Worm (Caenorhabditis elegans): Measurements from ENCODE around the gene clh-4.

clh-4 gene

ce11 chrX:4120935-4121334 lies 20.6 kb upstream of the clh-4 start, which contains the start of gene F09F9.3:
Gene F09F9.3 (minus strand): TSS chrX:4121035.
- TF ChIP-seq nhr-76 (tag; optimal IDR thresholded peaks at IDR 0.05): no peak
- TF ChIP-seq efl-1 (optimal IDR thresholded peaks at IDR 0.05): no peak
- TF ChIP-seq efl-1 (GFP tag; optimal IDR thresholded peaks at IDR 0.05 in 1 of 2): no peak
- TF ChIP-seq fkh-4 (tag; optimal IDR thresholded peaks at IDR 0.05; ENCODE audit: borderline replicate concordance): no peak
- TF ChIP-seq sup-37 (GFP tag; optimal IDR thresholded peaks at IDR 0.05): no peak
- no peak for TF ChIP-seq ets-5 (GFP tag; IDR thresholded peaks at IDR 0.05)
- TF ChIP-seq mdl-1 (tag; optimal IDR thresholded peaks at IDR 0.05): no peak
- no peak for TF ChIP-seq lin-39 (tag; optimal IDR thresholded peaks at IDR 0.05)
- TF ChIP-seq fkh-8 (tag; optimal IDR thresholded peaks at IDR 0.05): no peak

- no peak for TF ChIP-seq nhr-11 (tag; optimal IDR thresholded peaks at IDR 0.05)
- no peak for TF ChIP-seq C34B4.2 (tag; optimal IDR thresholded peaks at IDR 0.05)
- TF ChIP-seq fkh-10 (GFP tag; optimal IDR thresholded peaks at IDR 0.05): no peak
- TF ChIP-seq nhr-28 (tag; optimal IDR thresholded peaks at IDR 0.05): no peak
- no peak for TF ChIP-seq xbp-1 (tag; optimal IDR thresholded peaks at IDR 0.05)
- TF ChIP-seq zag-1 (tag; optimal IDR thresholded peaks at IDR 0.05): no peak
- TF ChIP-seq rnt-1 (tag; optimal IDR thresholded peaks at IDR 0.05): no peak
- TF ChIP-seq Y116A8C.19 (tag; optimal IDR thresholded peaks at IDR 0.05; ENCODE audit: borderline replicate concordance): no peak
- TF ChIP-seq snu-23 (GFP tag; optimal IDR thresholded peaks at IDR 0.05): no peak
- TF ChIP-seq ceh-63 (GFP tag; optimal IDR thresholded peaks at IDR 0.05): no peak
- TF ChIP-seq unc-30 (tag; optimal IDR thresholded peaks at IDR 0.05): no peak
- TF ChIP-seq pag-3 (tag; optimal IDR thresholded peaks at IDR 0.05; ENCODE audit: borderline replicate concordance, insufficient read depth): no peak
- TF ChIP-seq nhr-85 (tag): no peak
- TF ChIP-seq mab-9 (GFP tag; IDR thresholded peaks at IDR 0.05): no peak
- no peak for TF ChIP-seq skn-1 (tag; optimal IDR thresholded peaks at IDR 0.05)
- no peak for TF ChIP-seq sox-4 (tag; optimal IDR thresholded peaks at IDR 0.05)
- TF ChIP-seq pqm-1 (tag; optimal IDR thresholded peaks at IDR 0.05): no peak
- no peak for TF ChIP-seq unc-86 (tag; optimal IDR thresholded peaks at IDR 0.05)
- TF ChIP-seq C04F5.9 (tag; optimal IDR thresholded peaks at IDR 0.05): no peak
These were observed 17.3 kb upstream of the clh-4 start, which contains the start of gene F09F9.5 for ce11 chrX:4117626-4118025. Gene F09F9.5 (plus strand): TSS chrX:4117926.

- TF ChIP-seq efl-1 (optimal IDR thresholded peaks at IDR 0.05) (no peak), efl-1 (GFP tag; optimal IDR thresholded peaks at IDR 0.05 in 1 of 2) (peak in 1 of 2 experiments; percentile 55), snpc-4 (tag; optimal IDR thresholded peaks at IDR 0.05) (no peak)
These were observed 14.7 kb upstream of the clh-4 start, which contains the start of gene F09F9.1 for ce11 chrX:4115026-4115425. Gene F09F9.1 (plus strand): TSS chrX:4115326.

- peak; percentile 76 for TF ChIP-seq blmp-1 (tag; optimal IDR thresholded peaks at IDR 0.05)
- no peak for TF ChIP-seq rnt-1 (tag; optimal IDR thresholded peaks at IDR 0.05)
- TF ChIP-seq lin-14 (GFP tag; optimal IDR thresholded peaks at IDR 0.05): no peak
These were observed 11.0 kb upstream of the clh-4 start, which contains the start of gene F09F9.2 for ce11 chrX:4111416-4111815. Gene F09F9.2 (minus strand): TSS chrX:4111440.

ce11 chrX:4109970-4110369 lies 9.6 kb upstream of the clh-4 start:
- TF ChIP-seq lin-14 (GFP tag; optimal IDR thresholded peaks at IDR 0.05): peak; percentile 27
- no peak for TF ChIP-seq isw-1 (GFP tag; IDR thresholded peaks at IDR 0.05)
- TF ChIP-seq sup-37 (GFP tag; optimal IDR thresholded peaks at IDR 0.05): no peak
- no peak for TF ChIP-seq C34B4.2 (tag; optimal IDR thresholded peaks at IDR 0.05)
- no peak for TF ChIP-seq fkh-4 (tag; optimal IDR thresholded peaks at IDR 0.05; ENCODE audit: borderline replicate concordance)
- no peak for TF ChIP-seq ceh-82 (tag; optimal IDR thresholded peaks at IDR 0.05)
- no peak for TF ChIP-seq xbp-1 (tag; optimal IDR thresholded peaks at IDR 0.05)
- peak; percentile 51 for TF ChIP-seq blmp-1 (tag; optimal IDR thresholded peaks at IDR 0.05)

All from whole organism, L1 larva.